Fruit fly (Drosophila melanogaster) whole organism, adult: Measurements from ENCODE around the gene Rhau.
A peak's percentile ranks its signal among the peaks of the same experiment; 100 is the strongest.

Source experiments
- CG11617 ChIP-seq: fragments of 200-800 bp; sonication (Bioruptor generic); optimal IDR thresholded peaks from 2 replicates; lab custom pipeline; 2017; ENCODE audit warnings: mild to moderate bottlenecking, missing biosample characterization, missing genetic modification reagents, missing genetic modification characterization
- CG12768 ChIP-seq: fragments of 200-800 bp; sonication (Bioruptor generic); optimal IDR thresholded peaks from 2 replicates; lab custom pipeline; 2017; ENCODE audit warnings: missing biosample characterization, missing genetic modification characterization, mild to moderate bottlenecking, moderate library complexity, missing genetic modification reagents
- CG14711 ChIP-seq: fragments of 200-800 bp; sonication (Bioruptor generic); optimal IDR thresholded peaks from 2 replicates; lab custom pipeline; 2018; ENCODE audit warnings: missing biosample characterization, mild to moderate bottlenecking, missing genetic modification characterization, moderate library complexity
- CG1620 ChIP-seq: fragments of 200-800 bp; sonication (Bioruptor generic); optimal IDR thresholded peaks from 2 replicates; lab custom pipeline; 2016; ENCODE audit warnings: missing biosample characterization, missing genetic modification characterization
- CG33017 ChIP-seq: fragments of 200-800 bp; sonication (Bioruptor generic); optimal IDR thresholded peaks from 2 replicates; lab custom pipeline; 2018; ENCODE audit warnings: missing biosample characterization, mild to moderate bottlenecking, missing genetic modification characterization, moderate library complexity
- CG5204 ChIP-seq: fragments of 200-800 bp; sonication (Bioruptor generic); optimal IDR thresholded peaks from 2 replicates; lab custom pipeline; 2016; ENCODE audit warnings: missing biosample characterization, missing genetic modification characterization
- CG7045 ChIP-seq: fragments of 200-800 bp; sonication (Bioruptor generic); optimal IDR thresholded peaks from 2 replicates; lab custom pipeline; 2017; ENCODE audit warnings: missing biosample characterization, mild to moderate bottlenecking, missing genetic modification characterization
- CG7101 ChIP-seq: fragments of 200-800 bp; sonication (Bioruptor generic); optimal IDR thresholded peaks from 2 replicates; lab custom pipeline; 2018; ENCODE audit warnings: missing biosample characterization, mild to moderate bottlenecking, missing genetic modification characterization, moderate library complexity
- Clk ChIP-seq: fragments of 200-800 bp; sonication (Bioruptor generic); optimal IDR thresholded peaks from 2 replicates; lab custom pipeline; 2017; ENCODE audit warnings: missing biosample characterization, missing genetic modification characterization
- Crg-1 ChIP-seq: fragments of 200-800 bp; sonication (Bioruptor generic); optimal IDR thresholded peaks from 2 replicates; lab custom pipeline; 2016; ENCODE audit warnings: missing biosample characterization, missing genetic modification characterization
- Hr96 ChIP-seq: fragments of 200-800 bp; sonication (Bioruptor generic); optimal IDR thresholded peaks from 2 replicates; lab custom pipeline; 2016; ENCODE audit warnings: missing biosample characterization, missing genetic modification characterization
- Mnt ChIP-seq: fragments of 200-800 bp; sonication (Bioruptor generic); optimal IDR thresholded peaks from 2 replicates; lab custom pipeline; 2016; ENCODE audit warnings: missing biosample characterization, mild to moderate bottlenecking, missing genetic modification characterization
- bab1 ChIP-seq: fragments of 200-800 bp; sonication (Bioruptor generic); optimal IDR thresholded peaks from 3 replicates; lab custom pipeline; 2019; ENCODE audit warnings: missing biosample characterization, mild to moderate bottlenecking, missing genetic modification characterization, moderate library complexity
- cic ChIP-seq: fragments of 200-800 bp; sonication (Bioruptor generic); optimal IDR thresholded peaks from 2 replicates; lab custom pipeline; 2017; ENCODE audit warnings: missing biosample characterization, mild to moderate bottlenecking, missing genetic modification characterization, moderate library complexity
- cnc ChIP-seq, 2 experiments: fragments of >200 bp; optimal IDR thresholded peaks; 2 replicates each; lab custom pipeline; 2017
- kay ChIP-seq: fragments of 200-800 bp; sonication (Bioruptor generic); peaks from one replicate; lab custom pipeline; 2016; ENCODE audit warnings: missing biosample characterization, missing genetic modification characterization, borderline replicate concordance
- ovo ChIP-seq: fragments of 200-800 bp; sonication (Bioruptor generic); optimal IDR thresholded peaks from 2 replicates; lab custom pipeline; 2016; ENCODE audit warnings: missing biosample characterization, missing genetic modification characterization
- pad ChIP-seq: fragments of 200-800 bp; sonication (Bioruptor generic); optimal IDR thresholded peaks from 3 replicates; lab custom pipeline; 2017; ENCODE audit warnings: missing biosample characterization, missing genetic modification characterization, mild to moderate bottlenecking, moderate library complexity, missing genetic modification reagents
- tj ChIP-seq: fragments of 200-800 bp; sonication (Bioruptor generic); optimal IDR thresholded peaks from 3 replicates; lab custom pipeline; 2017; ENCODE audit warnings: missing biosample characterization, mild to moderate bottlenecking, missing genetic modification characterization, moderate library complexity
- toe ChIP-seq: fragments of 200-800 bp; sonication (Bioruptor generic); optimal IDR thresholded peaks from 2 replicates; lab custom pipeline; 2016; ENCODE audit warnings: missing biosample characterization, missing genetic modification characterization

Gene Rhau

dm6 chr2L:20733025-20733424 is 24.8 kb downstream of the Rhau start:
- TF ChIP-seq Crg-1 (no peak), CG14711 (tag; lab: Kevin White, UChicago) (no peak), CG7101 (tag; lab: Kevin White, UChicago) (no peak), Hr96 (GFP tag; lab: Kevin White, UChicago) (no peak), tj (GFP tag; lab: Kevin White, UChicago) (no peak), cnc (optimal IDR thresholded peaks at IDR 0.05; lab: Kevin White, UChicago) (no peak), cic (no peak), CG5204 (no peak), pad (GFP tag; lab: Kevin White, UChicago) (no peak), CG1620 (GFP tag; lab: Kevin White, UChicago) (no peak), bab1 (GFP tag; lab: Kevin White, UChicago) (no peak), CG11617 (GFP tag; lab: Kevin White, UChicago) (no peak), Mnt (GFP tag; lab: Kevin White, UChicago) (no peak), CG12768 (GFP tag; lab: Kevin White, UChicago) (no peak), kay (GFP tag; lab: Kevin White, UChicago) (no peak), CG7045 (GFP tag; lab: Kevin White, UChicago) (no peak), Clk (GFP tag; lab: Kevin White, UChicago) (no peak), CG33017 (no peak), ovo (GFP tag; lab: Kevin White, UChicago) (no peak), toe (GFP tag; lab: Kevin White, UChicago) (no peak)

- no peak for TF ChIP-seq CG11617 (GFP tag; lab: Kevin White, UChicago)
- TF ChIP-seq cic: no peak
- no peak for TF ChIP-seq CG12768 (GFP tag; lab: Kevin White, UChicago)
- no peak for TF ChIP-seq CG14711 (tag; lab: Kevin White, UChicago)
- TF ChIP-seq kay (GFP tag; lab: Kevin White, UChicago): no peak
- TF ChIP-seq ovo (GFP tag; lab: Kevin White, UChicago): no peak
- TF ChIP-seq Crg-1: no peak
- TF ChIP-seq Clk (GFP tag; lab: Kevin White, UChicago): no peak
- no peak for TF ChIP-seq CG7045 (GFP tag; lab: Kevin White, UChicago)
Measured at dm6 chr2L:20730182-20730581, 27.6 kb downstream of the Rhau start, which contains the start of gene CarT. TSS of gene CarT (minus strand) at chr2L:20730282.

- TF ChIP-seq CG14711 (tag; lab: Kevin White, UChicago): no peak
- TF ChIP-seq Hr96 (GFP tag; lab: Kevin White, UChicago): no peak
Measured at dm6 chr2L:20726451-20726850, 31.3 kb downstream of the Rhau start, which contains the start of gene CG9316. TSS of gene CG9316 (minus strand) at chr2L:20726551.

- TF ChIP-seq bab1 (GFP tag; lab: Kevin White, UChicago) (no peak), cnc (optimal IDR thresholded peaks at IDR 0.05; lab: Kevin White, UChicago) (no peak), CG11617 (GFP tag; lab: Kevin White, UChicago) (no peak), Mnt (GFP tag; lab: Kevin White, UChicago) (no peak), CG33017 (no peak), Clk (GFP tag; lab: Kevin White, UChicago) (no peak), CG1620 (GFP tag; lab: Kevin White, UChicago) (no peak), CG7045 (GFP tag; lab: Kevin White, UChicago) (no peak), CG12768 (GFP tag; lab: Kevin White, UChicago) (no peak), CG7101 (tag; lab: Kevin White, UChicago) (no peak), ovo (GFP tag; lab: Kevin White, UChicago) (no peak), CG14711 (tag; lab: Kevin White, UChicago) (no peak), Hr96 (GFP tag; lab: Kevin White, UChicago) (no peak), pad (GFP tag; lab: Kevin White, UChicago) (no peak), tj (GFP tag; lab: Kevin White, UChicago) (no peak), CG5204 (no peak), toe (GFP tag; lab: Kevin White, UChicago) (no peak), kay (GFP tag; lab: Kevin White, UChicago) (no peak), Crg-1 (no peak), cic (no peak)
Measured at dm6 chr2L:20724024-20724423, 33.8 kb downstream of the Rhau start.

dm6 chr2L:20721456-20721855 is 36.3 kb downstream of the Rhau start:
- TF ChIP-seq kay (GFP tag; lab: Kevin White, UChicago) (no peak), CG7101 (tag; lab: Kevin White, UChicago) (no peak), bab1 (GFP tag; lab: Kevin White, UChicago) (no peak), CG12768 (GFP tag; lab: Kevin White, UChicago) (no peak), cnc (optimal IDR thresholded peaks at IDR 0.05; lab: Kevin White, UChicago) (no peak), CG5204 (no peak), cic (no peak)

- TF ChIP-seq ovo (GFP tag; lab: Kevin White, UChicago) (no peak), Hr96 (GFP tag; lab: Kevin White, UChicago) (no peak), CG7045 (GFP tag; lab: Kevin White, UChicago) (no peak), CG14711 (tag; lab: Kevin White, UChicago) (no peak), cic (peak; percentile 91), Clk (GFP tag; lab: Kevin White, UChicago) (no peak), pad (GFP tag; lab: Kevin White, UChicago) (peak; percentile 94), CG11617 (GFP tag; lab: Kevin White, UChicago) (no peak), CG1620 (GFP tag; lab: Kevin White, UChicago) (no peak)
Measured at dm6 chr2L:20720011-20720410, 37.8 kb downstream of the Rhau start.
